Worm (Caenorhabditis elegans): ENCODE data around the gene F54B11.5.

ce11 chrX:13590688-13591087 is 5.2 kb downstream of the F54B11.5 start:
- TF ChIP-seq nhr-11 (tag; optimal IDR thresholded peaks at IDR 0.05) = no peak
- TF ChIP-seq eyg-1 (tag; optimal IDR thresholded peaks at IDR 0.05) = no peak
- TF ChIP-seq ceh-30 (tag; optimal IDR thresholded peaks at IDR 0.05) = no peak
- TF ChIP-seq dve-1 (tag; optimal IDR thresholded peaks at IDR 0.05) = no peak
- no peak for TF ChIP-seq hlh-6 (tag; optimal IDR thresholded peaks at IDR 0.05)
- no peak for TF ChIP-seq F13H6.1 (tag; optimal IDR thresholded peaks at IDR 0.05)
- TF ChIP-seq C08G9.2 (tag; optimal IDR thresholded peaks at IDR 0.05) = peak; percentile 41
- no peak for TF ChIP-seq K09A11.1 (tag; optimal IDR thresholded peaks at IDR 0.05; ENCODE audit: insufficient read depth)
- TF ChIP-seq ets-4 (tag; optimal IDR thresholded peaks at IDR 0.05) = no peak
- TF ChIP-seq tbx-2 (tag; optimal IDR thresholded peaks at IDR 0.05) = no peak
- no peak for TF ChIP-seq pha-4 (tag; optimal IDR thresholded peaks at IDR 0.05)
- TF ChIP-seq ahr-1 (tag; optimal IDR thresholded peaks at IDR 0.05) = no peak
